Fruit fly (Drosophila melanogaster) Kc167 (cell line): Measurements from ENCODE around the gene Cep290.

ENCODE experiments used
- Myc ChIP-seq: fragments of >200 bp; optimal IDR thresholded peaks from 2 replicates; lab custom pipeline; 2017; ENCODE audit warnings: missing external identifiers
- Sin3A ChIP-seq: fragments of >200 bp; optimal IDR thresholded peaks from 2 replicates; lab custom pipeline; 2018; ENCODE audit warnings: missing external identifiers
- h ChIP-seq: fragments of >200 bp; optimal IDR thresholded peaks from 3 replicates; lab custom pipeline; 2018; ENCODE audit warnings: missing external identifiers
- insv ChIP-seq: fragments of >200 bp; optimal IDR thresholded peaks from 3 replicates; lab custom pipeline; 2018; ENCODE audit warnings: missing external identifiers
- psq ChIP-seq: fragments of >200 bp; optimal IDR thresholded peaks from 2 replicates; lab custom pipeline; 2017; ENCODE audit warnings: missing external identifiers
- ttk ChIP-seq: sonication (Bioruptor generic); optimal IDR thresholded peaks from 2 replicates; lab custom pipeline; 2017; ENCODE audit warnings: missing external identifiers

Cep290 gene

dm6 chr3L:807456-807855 is 36.3 kb upstream of the Cep290 start:
- TF ChIP-seq insv (lab: Kevin White, UChicago) (no peak), ttk (lab: Kevin White, UChicago) (no peak), Sin3A (lab: Kevin White, UChicago) (no peak), psq (lab: Kevin White, UChicago) (no peak), Myc (lab: Kevin White, UChicago) (no peak), h (lab: Kevin White, UChicago) (no peak)

- TF ChIP-seq ttk (lab: Kevin White, UChicago) = no peak
- no peak for TF ChIP-seq insv (lab: Kevin White, UChicago)
These were observed 34.8 kb upstream of the Cep290 start for dm6 chr3L:808725-809537.

DNA sequence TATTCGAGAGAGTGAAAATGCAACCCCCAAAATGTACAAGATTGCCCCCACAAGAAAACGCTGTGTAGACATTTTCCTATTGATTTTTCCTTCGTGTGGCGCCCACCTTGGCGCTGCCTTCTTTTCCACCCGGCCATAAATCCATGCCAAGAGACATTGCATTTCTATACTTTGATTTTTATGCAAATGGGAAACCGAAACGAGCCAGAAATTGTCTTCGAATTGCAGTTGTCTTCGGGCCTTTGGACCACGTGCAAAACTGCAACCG is 34.3 kb upstream of the Cep290 start:
- no peak for TF ChIP-seq Myc (lab: Kevin White, UChicago)
- no peak for TF ChIP-seq insv (lab: Kevin White, UChicago)
- TF ChIP-seq ttk (lab: Kevin White, UChicago) = no peak
- TF ChIP-seq h (lab: Kevin White, UChicago) = no peak
- TF ChIP-seq psq (lab: Kevin White, UChicago) = no peak
- no peak for TF ChIP-seq Sin3A (lab: Kevin White, UChicago)

dm6 chr3L:810038-810644 is 33.6 kb upstream of the Cep290 start:
- no peak for TF ChIP-seq Sin3A (lab: Kevin White, UChicago)
- no peak for TF ChIP-seq Myc (lab: Kevin White, UChicago)
- no peak for TF ChIP-seq psq (lab: Kevin White, UChicago)
- no peak for TF ChIP-seq h (lab: Kevin White, UChicago)
- TF ChIP-seq insv (lab: Kevin White, UChicago) = no peak
- TF ChIP-seq ttk (lab: Kevin White, UChicago) = no peak

DNA sequence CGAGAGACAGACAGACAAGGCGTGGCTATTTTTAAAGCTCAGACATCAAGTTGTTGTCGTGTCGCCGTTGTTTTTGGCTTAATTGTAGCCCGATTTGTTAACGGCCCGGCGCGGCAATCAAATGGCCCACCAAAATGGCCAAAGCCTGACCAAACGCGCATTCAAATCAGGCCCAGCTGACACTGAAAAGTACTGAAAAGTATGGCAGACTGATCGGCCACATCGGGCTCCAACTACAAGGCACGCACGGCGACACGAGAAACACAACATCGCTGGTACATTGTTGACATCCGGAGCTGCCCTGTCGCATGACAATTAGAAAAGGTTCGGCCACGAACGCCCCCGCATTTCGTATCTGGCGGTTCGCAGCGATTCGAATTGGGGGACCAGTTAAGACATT is 31.9 kb upstream of the Cep290 start:
- TF ChIP-seq Myc (lab: Kevin White, UChicago) = no peak
- TF ChIP-seq h (lab: Kevin White, UChicago) = no peak
- TF ChIP-seq Sin3A (lab: Kevin White, UChicago) = no peak
- no peak for TF ChIP-seq insv (lab: Kevin White, UChicago)
- TF ChIP-seq ttk (lab: Kevin White, UChicago) = no peak
- no peak for TF ChIP-seq psq (lab: Kevin White, UChicago)

- TF ChIP-seq ttk (lab: Kevin White, UChicago) (no peak), insv (lab: Kevin White, UChicago) (no peak), psq (lab: Kevin White, UChicago) (no peak), Myc (lab: Kevin White, UChicago) (no peak), Sin3A (lab: Kevin White, UChicago) (no peak), h (lab: Kevin White, UChicago) (no peak)
These were observed 30.4 kb upstream of the Cep290 start for dm6 chr3L:813229-813837.

- TF ChIP-seq Myc (lab: Kevin White, UChicago) (no peak), h (lab: Kevin White, UChicago) (no peak), Sin3A (lab: Kevin White, UChicago) (no peak), psq (lab: Kevin White, UChicago) (no peak), ttk (lab: Kevin White, UChicago) (no peak), insv (lab: Kevin White, UChicago) (no peak)
These were observed 29.8 kb upstream of the Cep290 start for dm6 chr3L:813911-814310.

dm6 chr3L:815234-816200 is 28.2 kb upstream of the Cep290 start:
- TF ChIP-seq Sin3A (lab: Kevin White, UChicago) = no peak
- no peak for TF ChIP-seq ttk (lab: Kevin White, UChicago)
- TF ChIP-seq Myc (lab: Kevin White, UChicago) = no peak

DNA sequence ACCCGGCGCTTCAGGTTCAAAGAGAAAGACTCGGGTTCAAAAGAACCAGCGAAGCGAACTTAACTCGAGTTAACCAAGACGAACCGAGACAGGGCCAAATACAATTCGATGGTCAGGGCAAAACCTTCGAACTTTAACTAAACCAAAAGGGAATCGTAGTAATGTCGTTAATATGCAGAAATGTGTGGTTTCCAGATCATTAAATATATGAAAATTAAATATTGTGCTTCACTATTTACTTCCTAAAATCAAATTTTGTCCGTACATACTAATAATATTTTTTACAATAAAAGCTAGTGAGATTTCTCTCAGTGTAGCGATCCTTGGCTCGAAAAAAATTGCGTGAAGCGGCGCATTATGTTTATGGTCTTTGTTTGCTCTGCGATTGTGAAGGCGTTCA is 26.0 kb upstream of the Cep290 start:
- TF ChIP-seq h (lab: Kevin White, UChicago) = no peak
- TF ChIP-seq psq (lab: Kevin White, UChicago) = no peak
- TF ChIP-seq insv (lab: Kevin White, UChicago) = no peak
- TF ChIP-seq Sin3A (lab: Kevin White, UChicago) = no peak
- TF ChIP-seq ttk (lab: Kevin White, UChicago) = no peak
- no peak for TF ChIP-seq Myc (lab: Kevin White, UChicago)

DNA sequence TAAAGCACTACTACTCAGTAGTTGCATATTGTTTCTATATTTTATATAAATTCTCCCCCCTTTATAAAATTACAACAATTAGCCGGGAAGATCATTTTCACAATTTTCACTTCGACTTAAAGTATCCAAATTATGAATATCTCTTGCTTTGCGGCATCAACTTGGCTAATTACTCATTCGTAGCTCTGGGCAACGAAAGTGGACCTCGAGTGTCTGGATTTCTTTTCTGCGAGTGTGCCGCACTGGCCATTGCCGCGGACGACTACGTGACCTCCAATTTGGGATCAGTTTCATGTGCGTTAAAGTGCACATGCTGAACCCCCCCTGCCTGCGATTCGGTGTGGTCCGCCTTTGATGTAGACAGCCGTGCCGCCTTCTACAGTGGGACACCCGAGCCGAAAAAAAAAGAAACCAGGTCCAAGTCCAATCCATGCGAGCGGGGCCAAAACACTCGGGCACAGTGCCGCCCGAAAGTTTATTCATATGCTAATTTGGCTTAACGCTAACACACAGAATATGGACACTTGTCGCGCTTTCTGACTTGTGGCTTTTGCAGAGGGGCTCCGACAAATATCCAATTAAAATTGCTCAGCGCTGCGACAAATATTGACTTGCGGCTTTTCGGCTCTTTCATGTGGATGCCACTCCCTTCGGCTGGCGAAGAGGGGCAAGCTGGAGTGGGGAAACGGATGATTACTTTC is 25.1 kb upstream of the Cep290 start:
- no peak for TF ChIP-seq Myc (lab: Kevin White, UChicago)
- no peak for TF ChIP-seq h (lab: Kevin White, UChicago)
- no peak for TF ChIP-seq insv (lab: Kevin White, UChicago)
